Worm (Caenorhabditis elegans): Measurements from ENCODE around the gene dhrs-4.

ce11 chrV:12953702-12954101 is 31.3 kb downstream of the dhrs-4 start, which contains the start of gene eif-3.K:
- TF ChIP-seq ztf-29 (GFP tag; IDR thresholded peaks at IDR 0.05) (no peak), flt-1 (GFP tag; IDR thresholded peaks at IDR 0.05) (no peak), klf-2 (GFP tag; conservative IDR thresholded peaks at IDR 0.05) (no peak), ref-1 (GFP tag; conservative IDR thresholded peaks at IDR 0.05) (no peak), med-1 (GFP tag; optimal IDR thresholded peaks at IDR 0.05; ENCODE audit: insufficient read depth) (no peak), cog-1 (tag; optimal IDR thresholded peaks at IDR 0.05) (no peak), T22C8.4 (GFP tag; IDR thresholded peaks at IDR 0.05) (no peak)
